Worm (Caenorhabditis elegans) whole organism, L1 larva: Measurements from ENCODE around the gene fbxa-65.

Experiments used
- C16A3.4 ChIP-seq: fragments of 150-350 bp; optimal IDR thresholded peaks from 2 replicates; lab custom pipeline; 2014; ENCODE audit warnings: missing biosample characterization, missing genetic modification characterization
- F16B12.6 ChIP-seq: fragments of 150-350 bp; optimal IDR thresholded peaks from 2 replicates; lab custom pipeline; 2014; ENCODE audit warnings: missing biosample characterization, missing genetic modification characterization
- Y116A8C.19 ChIP-seq: sonication (generic microtip); optimal IDR thresholded peaks from 2 replicates; lab custom pipeline; 2016; ENCODE audit warnings: missing compliant biosample characterization, missing genetic modification characterization, borderline replicate concordance
- alr-1 ChIP-seq: fragments of 200-800 bp; sonication (Bioruptor generic); optimal IDR thresholded peaks from 2 replicates; lab custom pipeline; 2018; ENCODE audit warnings: borderline replicate concordance, mild to moderate bottlenecking, missing genetic modification characterization, missing compliant biosample characterization
- ama-1 ChIP-seq: fragments of 150-350 bp; optimal IDR thresholded peaks from 2 replicates; lab custom pipeline; 2014
- ceh-8 ChIP-seq: fragments of 200-800 bp; sonication (Bioruptor generic); optimal IDR thresholded peaks from 2 replicates; lab custom pipeline; 2018; ENCODE audit warnings: mild to moderate bottlenecking, missing genetic modification characterization, moderate library complexity, missing compliant biosample characterization
- dpl-1 ChIP-seq, 3 experiments: fragments of 150-350 bp in 2 of 3; sonication (generic microtip) in 1 of 3; optimal IDR thresholded peaks; 2 replicates each; lab custom pipeline; 2014 to 2017; ENCODE audit warnings: missing biosample characterization in 3 of 3, missing genetic modification characterization in 3 of 3, missing genetic modification reagents in 3 of 3
- dsc-1 ChIP-seq: sonication (generic microtip); optimal IDR thresholded peaks from 2 replicates; lab custom pipeline; 2016; ENCODE audit warnings: mild to moderate bottlenecking, missing genetic modification characterization, missing compliant biosample characterization
- egl-13 ChIP-seq: sonication (generic microtip); optimal IDR thresholded peaks from 2 replicates; lab custom pipeline; 2016; ENCODE audit warnings: missing genotype, missing genetic modification reagents, missing genetic modification characterization, missing compliant biosample characterization
- elt-2 ChIP-seq: sonication (generic microtip); optimal IDR thresholded peaks from 2 replicates; lab custom pipeline; 2016; ENCODE audit warnings: missing genetic modification characterization, mild to moderate bottlenecking, inconsistent platforms, missing compliant biosample characterization, missing genetic modification reagents
- fkh-4 ChIP-seq: sonication (generic microtip); optimal IDR thresholded peaks from 2 replicates; lab custom pipeline; 2016; ENCODE audit warnings: missing compliant biosample characterization, missing genetic modification characterization, borderline replicate concordance
- hlh-17 ChIP-seq: fragments of 200-800 bp; sonication (Bioruptor generic); optimal IDR thresholded peaks from 2 replicates; lab custom pipeline; 2018; ENCODE audit warnings: missing genetic modification characterization, mild to moderate bottlenecking, missing compliant biosample characterization, moderate library complexity, borderline replicate concordance
- hlh-4 ChIP-seq: sonication (generic microtip); optimal IDR thresholded peaks from 2 replicates; lab custom pipeline; 2016; ENCODE audit warnings: mild to moderate bottlenecking, missing genetic modification characterization, missing compliant biosample characterization
- hpl-2 ChIP-seq: fragments of 150-350 bp; optimal IDR thresholded peaks from 2 replicates; lab custom pipeline; 2014; ENCODE audit warnings: missing biosample characterization, missing genetic modification reagents, missing genetic modification characterization
- irx-1 ChIP-seq: sonication (generic microtip); optimal IDR thresholded peaks from 2 replicates; lab custom pipeline; 2016; ENCODE audit warnings: missing genetic modification characterization, missing compliant biosample characterization
- lin-14 ChIP-seq: fragments of 200-800 bp; sonication (Bioruptor generic); optimal IDR thresholded peaks from 2 replicates; lab custom pipeline; 2018; ENCODE audit warnings: mild to moderate bottlenecking, missing genetic modification characterization, moderate library complexity, missing compliant biosample characterization
- lin-15B ChIP-seq: fragments of 150-350 bp; sonication (generic microtip); optimal IDR thresholded peaks from 3 replicates; lab custom pipeline; 2014; ENCODE audit warnings: missing biosample characterization, missing genetic modification characterization
- lin-35 ChIP-seq, 2 experiments: fragments of 150-350 bp; optimal IDR thresholded peaks; 2 replicates each; lab custom pipeline; 2014; ENCODE audit warnings: missing biosample characterization in 2 of 2, missing genetic modification characterization in 2 of 2, missing genetic modification reagents in 2 of 2
- mdl-1 ChIP-seq, 2 experiments: fragments of 150-350 bp; optimal IDR thresholded peaks; 2 replicates each; lab custom pipeline; 2014 to 2017; ENCODE audit warnings: missing biosample characterization in 2 of 2, missing genetic modification characterization in 2 of 2, inconsistent platforms in 1 of 2
- mef-2 ChIP-seq: fragments of 150-350 bp; optimal IDR thresholded peaks from 2 replicates; lab custom pipeline; 2014; ENCODE audit warnings: missing biosample characterization, missing genetic modification characterization
- mep-1 ChIP-seq: fragments of 150-350 bp; optimal IDR thresholded peaks from 2 replicates; lab custom pipeline; 2014; ENCODE audit warnings: missing biosample characterization, missing genetic modification characterization
- nhr-11 ChIP-seq: fragments of 150-350 bp; optimal IDR thresholded peaks from 2 replicates; lab custom pipeline; 2014; ENCODE audit warnings: missing biosample characterization, missing genetic modification characterization
- nhr-12 ChIP-seq: sonication (generic microtip); optimal IDR thresholded peaks from 2 replicates; lab custom pipeline; 2017; ENCODE audit warnings: missing biosample characterization, missing genetic modification characterization
- nhr-19 ChIP-seq: fragments of 200-800 bp; sonication (Bioruptor generic); conservative IDR thresholded peaks from 2 replicates; pipeline ENCODE4 v1.3.6; 2022; ENCODE audit warnings: missing genetic modification characterization, missing compliant biosample characterization
- nhr-237 ChIP-seq: fragments of 150-350 bp; optimal IDR thresholded peaks from 2 replicates; lab custom pipeline; 2014; ENCODE audit warnings: missing biosample characterization, missing genetic modification characterization
- nhr-28 ChIP-seq: fragments of 150-350 bp; optimal IDR thresholded peaks from 2 replicates; lab custom pipeline; 2014; ENCODE audit warnings: missing biosample characterization, missing genetic modification characterization
- nhr-71 ChIP-seq: sonication (generic microtip); optimal IDR thresholded peaks from 2 replicates; lab custom pipeline; 2016; ENCODE audit warnings: mild to moderate bottlenecking, missing genetic modification characterization, moderate library complexity, missing compliant biosample characterization
- nhr-76 ChIP-seq: sonication (generic microtip); optimal IDR thresholded peaks from 2 replicates; lab custom pipeline; 2017; ENCODE audit warnings: missing biosample characterization, missing genetic modification characterization
- nhr-77 ChIP-seq: fragments of 150-350 bp; optimal IDR thresholded peaks from 2 replicates; lab custom pipeline; 2014; ENCODE audit warnings: missing biosample characterization, missing genetic modification characterization
- nhr-85 ChIP-seq: sonication (generic microtip); peaks from one replicate; lab custom pipeline; 2016; ENCODE audit warnings: missing genetic modification characterization, inconsistent platforms, missing compliant biosample characterization
- pax-3 ChIP-seq: fragments of 200-800 bp; sonication (Bioruptor generic); optimal IDR thresholded peaks from 2 replicates; lab custom pipeline; 2018; ENCODE audit warnings: mild to moderate bottlenecking, missing genetic modification characterization, moderate library complexity, missing compliant biosample characterization
- sptf-1 ChIP-seq: fragments of 150-350 bp; optimal IDR thresholded peaks from 2 replicates; lab custom pipeline; 2014; ENCODE audit warnings: missing biosample characterization, missing genetic modification characterization
- unc-30 ChIP-seq: sonication (generic microtip); optimal IDR thresholded peaks from 2 replicates; lab custom pipeline; 2017; ENCODE audit warnings: missing biosample characterization, missing genetic modification characterization
- unc-62 ChIP-seq: fragments of 150-350 bp; optimal IDR thresholded peaks from 2 replicates; lab custom pipeline; 2014; ENCODE audit warnings: missing biosample characterization, missing genetic modification reagents, missing genetic modification characterization
- unc-86 ChIP-seq: sonication (generic microtip); optimal IDR thresholded peaks from 2 replicates; lab custom pipeline; 2016; ENCODE audit warnings: missing genetic modification characterization, missing compliant biosample characterization
- unc-98 ChIP-seq: fragments of 200-800 bp; sonication (Bioruptor generic); IDR thresholded peaks from 2 replicates; pipeline ENCODE4 v1.3.6; 2022; ENCODE audit warnings: missing genetic modification characterization, missing compliant biosample characterization
- xbp-1 ChIP-seq: sonication (generic microtip); optimal IDR thresholded peaks from 2 replicates; lab custom pipeline; 2016; ENCODE audit warnings: missing genetic modification characterization, missing compliant biosample characterization
- zag-1 ChIP-seq: fragments of 150-350 bp; optimal IDR thresholded peaks from 2 replicates; lab custom pipeline; 2014; ENCODE audit warnings: missing biosample characterization, missing genetic modification characterization

The fbxa-65 gene

DNA sequence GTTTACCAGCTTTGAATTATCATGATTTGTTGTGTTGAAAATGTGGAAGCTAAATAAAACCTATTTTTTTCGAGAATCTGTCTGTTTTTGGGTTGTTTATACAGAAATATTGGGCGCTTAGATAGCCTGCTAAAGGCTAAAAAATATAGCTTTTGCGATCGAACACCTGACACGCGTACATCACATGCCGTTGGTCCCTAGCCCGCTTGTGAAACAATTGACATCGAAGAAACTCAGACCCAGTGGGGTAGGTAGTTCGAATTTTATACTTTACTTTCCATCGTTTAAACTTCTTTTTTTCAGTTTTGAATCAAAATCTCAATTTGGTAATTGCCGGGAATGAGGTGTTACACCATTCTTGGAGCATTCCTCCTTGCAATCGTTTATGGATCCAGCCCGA, 7.3 kb downstream of the fbxa-65 start, which contains the start of gene C17B7.4:
Gene C17B7.4, plus strand, starts transcription at position 301 of the 400 bp plus-strand sequence.
- TF ChIP-seq zag-1 (tag; lab: Kevin White, UChicago) (no peak), nhr-77 (tag; lab: Kevin White, UChicago) (no peak), hlh-17 (GFP tag; lab: Kevin White, UChicago) (no peak), lin-15B (tag; lab: Kevin White, UChicago) (no peak), pax-3 (no peak), Y116A8C.19 (no peak), nhr-71 (tag; lab: Kevin White, UChicago) (no peak)

DNA sequence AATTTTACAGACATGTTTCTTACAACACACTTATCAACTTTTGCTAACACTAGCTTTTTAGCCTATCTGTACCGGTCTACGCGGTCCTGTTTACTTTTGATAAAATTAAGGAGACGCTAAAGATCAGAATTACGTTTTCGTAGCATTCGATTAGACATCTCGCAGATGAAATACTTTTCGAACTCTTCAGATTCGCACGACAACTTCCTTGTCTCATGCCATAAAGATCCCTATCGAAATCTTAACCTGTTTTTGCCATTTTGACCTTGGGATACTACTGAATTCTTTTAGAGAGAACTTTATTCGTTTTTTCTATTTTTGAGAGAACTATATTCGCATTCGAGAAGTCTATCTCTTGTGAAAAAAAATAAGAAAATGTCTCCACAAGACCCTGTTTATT, 12.9 kb downstream of the fbxa-65 start, which contains the start of gene C17B7.5:
Gene C17B7.5, plus strand, starts transcription at position 301 of the 400 bp plus-strand sequence.
- TF ChIP-seq nhr-11 (tag; lab: Kevin White, UChicago) (no peak), lin-35 (GFP tag; optimal IDR thresholded peaks at IDR 0.05; lab: Kevin White, UChicago) (no peak), fkh-4 (tag; lab: Kevin White, UChicago) (no peak), alr-1 (tag; lab: Kevin White, UChicago) (no peak), ama-1 (lab: Kevin White, UChicago) (no peak), nhr-76 (tag; lab: Kevin White, UChicago) (no peak), sptf-1 (tag; lab: Kevin White, UChicago) (no peak)
- TF ChIP-seq, all 84 proteins: peak for 0

DNA sequence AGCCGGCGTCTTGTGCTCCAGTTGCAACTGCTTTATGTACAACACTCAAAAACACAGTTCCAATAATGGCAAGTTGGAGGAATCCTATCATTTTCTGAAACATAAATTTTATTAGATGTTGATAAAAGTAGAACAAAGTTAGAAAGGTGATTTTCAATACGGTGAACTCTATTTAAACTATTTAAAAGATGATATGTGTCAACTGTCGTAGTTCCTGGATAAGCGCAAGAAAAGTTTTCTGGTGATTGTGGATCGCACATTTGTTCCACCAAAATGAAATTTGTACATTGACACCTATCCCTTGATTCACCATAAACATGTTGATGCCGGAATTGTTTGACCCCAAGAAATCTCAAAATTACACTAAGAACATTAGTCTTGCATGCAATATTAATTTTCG, 14.3 kb downstream of the fbxa-65 start, which contains the start of gene C17B7.9:
Gene C17B7.9, minus strand, starts transcription at position 101 of the 400 bp plus-strand sequence.
- TF ChIP-seq lin-14 (no peak), nhr-237 (tag; lab: Kevin White, UChicago) (no peak), F16B12.6 (tag; lab: Kevin White, UChicago) (no peak), C16A3.4 (tag; lab: Kevin White, UChicago) (no peak), xbp-1 (tag; lab: Kevin White, UChicago) (no peak), mef-2 (tag; lab: Kevin White, UChicago) (no peak), Y116A8C.19 (no peak), nhr-19 (GFP tag; lab: Robert Waterston, UW) (no peak), unc-86 (tag; lab: Kevin White, UChicago) (no peak), egl-13 (tag; lab: Kevin White, UChicago) (no peak), zag-1 (tag; lab: Kevin White, UChicago) (no peak), elt-2 (tag; lab: Kevin White, UChicago) (no peak), unc-98 (no peak), nhr-85 (tag; lab: Kevin White, UChicago) (no peak), mep-1 (tag; lab: Kevin White, UChicago) (no peak), ceh-8 (no peak)

DNA sequence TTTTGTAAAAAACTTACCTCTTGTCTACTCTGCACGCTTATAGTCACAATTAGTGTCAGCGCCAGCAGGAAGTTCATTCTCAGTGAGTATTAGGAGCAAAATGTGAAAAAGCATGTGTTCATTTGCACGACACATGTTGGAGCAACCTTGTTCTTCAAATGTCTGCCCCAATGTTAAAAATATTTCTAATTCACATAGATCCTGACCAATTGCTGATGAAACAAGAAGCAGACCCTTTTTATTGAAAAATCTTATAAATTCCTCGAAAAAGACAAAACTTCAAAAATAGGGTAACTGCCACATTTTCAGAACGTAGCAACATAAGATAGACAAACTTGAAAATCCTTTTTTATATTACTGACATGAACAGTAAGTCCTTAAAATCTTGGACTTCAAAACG, 22.1 kb downstream of the fbxa-65 start, which contains the start of gene C17B7.8:
Gene C17B7.8, minus strand, starts transcription at position 101 of the 400 bp plus-strand sequence.
- TF ChIP-seq mef-2 (tag; lab: Kevin White, UChicago) = no peak
- TF ChIP-seq dsc-1 (tag; lab: Kevin White, UChicago) = no peak
- TF ChIP-seq nhr-12 (tag; lab: Kevin White, UChicago) = no peak
- TF ChIP-seq unc-30 = no peak
- no peak for TF ChIP-seq unc-62 (GFP tag; lab: Kevin White, UChicago)
- no peak for TF ChIP-seq lin-35 (GFP tag; optimal IDR thresholded peaks at IDR 0.05; lab: Kevin White, UChicago)
- TF ChIP-seq fkh-4 (tag; lab: Kevin White, UChicago) = no peak
- TF ChIP-seq mdl-1 (tag; optimal IDR thresholded peaks at IDR 0.05; lab: Kevin White, UChicago) = no peak
- TF ChIP-seq irx-1 (tag; lab: Kevin White, UChicago) = no peak
- TF ChIP-seq, all 84 proteins: peak for 0

DNA sequence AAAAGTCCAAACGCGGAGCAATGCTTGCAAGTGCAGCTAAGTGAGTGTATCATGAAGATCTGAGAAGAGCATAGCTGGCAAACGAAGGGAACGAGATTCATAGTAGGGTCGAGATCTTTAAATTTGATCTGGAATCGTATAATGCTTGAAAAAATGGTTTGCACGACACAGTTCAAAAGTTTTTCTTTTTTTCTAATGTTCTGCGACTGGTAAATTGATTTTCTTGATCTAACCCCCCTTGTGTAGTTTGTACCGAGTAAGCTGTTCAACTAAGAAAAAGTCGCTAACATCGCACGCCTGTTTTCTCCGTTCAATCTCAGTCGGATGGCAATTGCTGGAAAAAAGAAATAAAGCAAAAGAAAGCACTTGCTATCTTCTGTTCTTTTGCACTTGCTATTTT, 25.9 kb downstream of the fbxa-65 start, which contains the start of gene C17B7.14:
Gene C17B7.14, minus strand, starts transcription at position 101 of the 400 bp plus-strand sequence.
- no peak for TF ChIP-seq hlh-4 (tag; lab: Kevin White, UChicago)
- no peak for TF ChIP-seq hpl-2 (GFP tag; lab: Kevin White, UChicago)
- TF ChIP-seq nhr-28 (tag; lab: Kevin White, UChicago) = no peak
- no peak for TF ChIP-seq dpl-1 (GFP tag; optimal IDR thresholded peaks at IDR 0.05; lab: Kevin White, UChicago)
- no peak for TF ChIP-seq unc-62 (GFP tag; lab: Kevin White, UChicago)
- no peak for TF ChIP-seq nhr-85 (tag; lab: Kevin White, UChicago)
- TF ChIP-seq sptf-1 (tag; lab: Kevin White, UChicago) = no peak
- TF ChIP-seq egl-13 (tag; lab: Kevin White, UChicago) = no peak
